Worm (Caenorhabditis elegans): ENCODE data around the gene islo-1.

The islo-1 gene

ce11 chrIV:8112187-8112586 is 24.0 kb upstream of the islo-1 start, which contains the start of gene Y42H9AR.4 (continued):
- TF ChIP-seq gei-17 (GFP tag; optimal IDR thresholded peaks at IDR 0.05) (no peak), madf-6 (GFP tag; IDR thresholded peaks at IDR 0.05) (peak; percentile 35; the same call in 1 of the 2 replicates), attf-5 (GFP tag; optimal IDR thresholded peaks at IDR 0.05) (peak; percentile 30), him-1 (tag; optimal IDR thresholded peaks at IDR 0.05) (no peak), Y56A3A.18 (GFP tag; IDR thresholded peaks at IDR 0.05) (no peak), snpc-3.4 (tag; optimal IDR thresholded peaks at IDR 0.05) (no peak), tbx-9 (tag; optimal IDR thresholded peaks at IDR 0.05; ENCODE audit: borderline replicate concordance) (no peak), B0336.3 (GFP tag; IDR thresholded peaks at IDR 0.05) (no peak), let-607 (tag; optimal IDR thresholded peaks at IDR 0.05) (peak in 1 of 2 experiments; percentile 12), Y53G8AR.9 (GFP tag; conservative IDR thresholded peaks at IDR 0.05) (0 out of 2 replicates have a peak, but pooled peaks have one; percentile 30), nfyb-1 (GFP tag; IDR thresholded peaks at IDR 0.05) (no peak), rcor-1 (GFP tag; IDR thresholded peaks at IDR 0.05) (0 out of 2 replicates have a peak, but pooled peaks have one; percentile 17), ztf-18 (tag; optimal IDR thresholded peaks at IDR 0.05) (no peak), dpl-1 (GFP tag; optimal IDR thresholded peaks at IDR 0.05) (no peak), ceh-100 (GFP tag; IDR thresholded peaks at IDR 0.05) (no peak), F52B5.7 (tag; optimal IDR thresholded peaks at IDR 0.05) (no peak), pha-4 (tag; optimal IDR thresholded peaks at IDR 0.05) (no peak)

ce11 chrIV:8112646-8113045 is 23.5 kb upstream of the islo-1 start:
- TF ChIP-seq lin-40 (tag; optimal IDR thresholded peaks at IDR 0.05) (no peak), T26A5.8 (tag; optimal IDR thresholded peaks at IDR 0.05) (no peak), somi-1 (GFP tag; optimal IDR thresholded peaks at IDR 0.05) (no peak), ztf-22 (GFP tag; optimal IDR thresholded peaks at IDR 0.05) (no peak), efl-1 (GFP tag; optimal IDR thresholded peaks at IDR 0.05) (no peak)

DNA sequence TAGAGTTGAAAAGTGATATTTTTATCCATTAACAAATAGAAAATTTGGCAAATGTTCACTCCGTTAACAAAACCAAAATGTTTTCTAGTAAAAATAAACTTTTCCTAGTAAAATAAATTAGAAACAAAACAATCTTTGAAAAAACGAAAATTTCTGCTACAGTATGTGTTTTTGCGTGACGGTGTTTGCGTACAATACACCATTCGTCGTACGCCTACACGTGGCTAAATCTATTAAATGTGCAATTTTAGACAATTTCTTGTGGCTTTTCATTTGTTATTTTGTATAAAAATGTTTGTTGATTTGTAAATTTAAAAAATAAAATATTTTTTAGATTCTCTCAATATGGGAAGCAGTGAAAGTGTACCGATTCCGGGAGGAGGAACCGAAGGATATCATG is 23.0 kb upstream of the islo-1 start, which contains the start of gene Y42H9AR.1:
Gene Y42H9AR.1, plus strand, starts transcription at position 233 of the 400 bp plus-strand sequence.
- TF ChIP-seq snpc-1.3 (tag; optimal IDR thresholded peaks at IDR 0.05; ENCODE audit: insufficient read depth) (peak; percentile 42), cebp-2 (GFP tag; IDR thresholded peaks at IDR 0.05) (no peak), let-607 (tag; optimal IDR thresholded peaks at IDR 0.05) (peak; percentile 86 to 93)

- TF ChIP-seq madf-8 (GFP tag; conservative IDR thresholded peaks at IDR 0.05) (no peak), egrh-3 (GFP tag; IDR thresholded peaks at IDR 0.05) (0 out of 2 replicates have a peak, but pooled peaks have one; percentile 13)
Observed at ce11 chrIV:8114535-8114934, 21.7 kb upstream of the islo-1 start.

DNA sequence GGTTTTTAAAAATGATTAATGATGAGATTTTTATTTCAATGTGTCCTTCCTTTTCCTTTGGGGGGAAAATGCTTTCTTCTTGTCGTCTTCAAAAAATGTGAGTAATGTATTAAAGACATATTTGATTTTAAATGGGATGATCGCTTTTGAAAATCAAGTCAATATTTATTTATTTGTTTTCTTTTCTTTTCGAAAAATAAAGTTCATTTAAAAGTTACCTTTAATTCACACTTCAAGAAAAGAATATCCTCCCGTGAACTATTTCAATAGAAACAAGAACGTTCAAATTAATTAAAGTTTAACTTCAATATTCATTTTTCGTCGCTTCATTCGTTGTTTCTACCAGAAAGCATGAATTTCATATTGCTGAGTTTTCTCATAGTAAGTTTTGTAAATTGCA is 20.7 kb upstream of the islo-1 start, which contains the start of gene irld-8:
Gene irld-8, plus strand, starts transcription at position 301 of the 400 bp plus-strand sequence.
- no peak for TF ChIP-seq nfya-2 (GFP tag; IDR thresholded peaks at IDR 0.05)
- no peak for TF ChIP-seq Y53G8AR.9 (GFP tag; conservative IDR thresholded peaks at IDR 0.05)
- no peak for TF ChIP-seq dpl-1 (GFP tag; optimal IDR thresholded peaks at IDR 0.05)
- TF ChIP-seq K12H6.12 (tag; optimal IDR thresholded peaks at IDR 0.05), result no peak
- TF ChIP-seq K11D2.4 (GFP tag; IDR thresholded peaks at IDR 0.05), result no peak
- no peak for TF ChIP-seq ztf-22 (GFP tag; optimal IDR thresholded peaks at IDR 0.05)
- no peak for TF ChIP-seq lin-26 (GFP tag; IDR thresholded peaks at IDR 0.05)
- TF ChIP-seq cebp-2 (GFP tag; IDR thresholded peaks at IDR 0.05), result no peak
- no peak for TF ChIP-seq ztf-3 (GFP tag; optimal IDR thresholded peaks at IDR 0.05)
- no peak for TF ChIP-seq ama-1 (optimal IDR thresholded peaks at IDR 0.05)
- no peak for TF ChIP-seq ama-1 (GFP tag; optimal IDR thresholded peaks at IDR 0.05)
